Worm (Caenorhabditis elegans) whole organism, late embryonic: Measurements from ENCODE around the gene ZK1248.17.
A peak's percentile ranks its signal among the peaks of the same experiment; 100 is the strongest.

Source experiments
- ama-1 ChIP-seq: fragments of 150-350 bp; optimal IDR thresholded peaks from 2 replicates; lab custom pipeline; 2014
- ceh-18 ChIP-seq: sonication (generic microtip); optimal IDR thresholded peaks from 2 replicates; lab custom pipeline; 2016; ENCODE audit warnings: missing genetic modification characterization, missing compliant biosample characterization
- fkh-10 ChIP-seq: fragments of 150-350 bp; optimal IDR thresholded peaks from 2 replicates; lab custom pipeline; 2014; ENCODE audit warnings: missing biosample characterization, missing genetic modification reagents, missing genetic modification characterization
- hlh-13 ChIP-seq: fragments of 200-800 bp; sonication (Bioruptor generic); optimal IDR thresholded peaks from 2 replicates; lab custom pipeline; 2018; ENCODE audit warnings: mild to moderate bottlenecking, missing genetic modification characterization, missing compliant biosample characterization
- nfya-1 ChIP-seq: sonication (generic microtip); optimal IDR thresholded peaks from 2 replicates; lab custom pipeline; 2017; ENCODE audit warnings: missing genetic modification characterization, mild to moderate bottlenecking, missing compliant biosample characterization, antibody characterized with exemption, moderate library complexity
- pha-4 ChIP-seq: fragments of 150-350 bp; optimal IDR thresholded peaks from 2 replicates; lab custom pipeline; 2018; ENCODE audit warnings: missing biosample characterization, missing genetic modification reagents, missing genetic modification characterization
- tbx-2 ChIP-seq: sonication (generic microtip); optimal IDR thresholded peaks from 2 replicates; lab custom pipeline; 2016; ENCODE audit warnings: missing genetic modification characterization, missing compliant biosample characterization
- unc-86 ChIP-seq: sonication (generic microtip); optimal IDR thresholded peaks from 2 replicates; lab custom pipeline; 2016; ENCODE audit warnings: missing genetic modification characterization, missing compliant biosample characterization

- TF ChIP-seq tbx-2 (tag; lab: Kevin White, UChicago), result peak; percentile 95
- TF ChIP-seq hlh-13 (GFP tag; lab: Kevin White, UChicago), result no peak
- no peak for TF ChIP-seq ama-1 (lab: Kevin White, UChicago)
- no peak for TF ChIP-seq pha-4 (tag; lab: Kevin White, UChicago)
- peak; percentile 15 for TF ChIP-seq unc-86 (tag; lab: Kevin White, UChicago)
- no peak for TF ChIP-seq fkh-10 (GFP tag; lab: Kevin White, UChicago)
- no peak for TF ChIP-seq nfya-1 (tag; lab: Kevin White, UChicago)
- peak; percentile 28 for TF ChIP-seq ceh-18 (tag; lab: Kevin White, UChicago)
These were observed 9.1 kb downstream of the ZK1248.17 start, which contains the start of gene fzo-1 for ce11 chrII:5836153-5836719.
